Worm (Caenorhabditis elegans) whole organism, midembryonic: ENCODE measurements around the gene str-139.

ENCODE experiments used
- T22C8.4 ChIP-seq: fragments of 200-800 bp; sonication (Bioruptor generic); IDR thresholded peaks from 2 replicates; pipeline ENCODE4 v1.3.6; 2022; ENCODE audit warnings: missing genetic modification characterization, missing compliant biosample characterization
- cog-1 ChIP-seq: sonication (generic microtip); optimal IDR thresholded peaks from 2 replicates; lab custom pipeline; 2016; ENCODE audit warnings: missing genetic modification characterization, missing compliant biosample characterization
- flt-1 ChIP-seq: fragments of 200-800 bp; sonication (Bioruptor generic); IDR thresholded peaks from 2 replicates; pipeline ENCODE4 v1.3.6; 2022; ENCODE audit warnings: missing genetic modification characterization, missing compliant biosample characterization
- klf-2 ChIP-seq: fragments of 200-800 bp; sonication (Bioruptor generic); conservative IDR thresholded peaks from 2 replicates; pipeline ENCODE4 v1.3.6; 2022; ENCODE audit warnings: missing genetic modification reagents, missing genetic modification characterization, missing compliant biosample characterization
- med-1 ChIP-seq: sonication (generic microtip); optimal IDR thresholded peaks from 2 replicates; lab custom pipeline; 2017; ENCODE audit warnings: missing genetic modification characterization, mild to moderate bottlenecking, missing compliant biosample characterization, antibody characterized with exemption, missing genetic modification reagents; ENCODE audit not compliant: insufficient read depth
- ref-1 ChIP-seq: fragments of 200-800 bp; sonication (Bioruptor generic); conservative IDR thresholded peaks from 2 replicates; pipeline ENCODE4 v1.3.6; 2022; ENCODE audit warnings: missing genetic modification reagents, missing genetic modification characterization, missing compliant biosample characterization
- ztf-23 ChIP-seq: fragments of 200-800 bp; sonication (Bioruptor generic); IDR thresholded peaks from 2 replicates; pipeline ENCODE4 v1.3.6; 2022; ENCODE audit warnings: missing genetic modification reagents, missing genetic modification characterization, missing compliant biosample characterization
- ztf-29 ChIP-seq: fragments of 200-800 bp; sonication (Bioruptor generic); IDR thresholded peaks from 2 replicates; pipeline ENCODE4 v1.3.6; 2022; ENCODE audit warnings: missing genetic modification reagents, missing genetic modification characterization, missing compliant biosample characterization

- TF ChIP-seq flt-1 (GFP tag; lab: Robert Waterston, UW) = no peak
- TF ChIP-seq klf-2 (GFP tag; lab: Robert Waterston, UW) = no peak
- no peak for TF ChIP-seq T22C8.4
- TF ChIP-seq ztf-23 (GFP tag; lab: Robert Waterston, UW) = no peak
- no peak for TF ChIP-seq cog-1 (tag; lab: Kevin White, UChicago)
- no peak for TF ChIP-seq ref-1 (GFP tag; lab: Robert Waterston, UW)
- TF ChIP-seq ztf-29 (GFP tag; lab: Robert Waterston, UW) = no peak
- TF ChIP-seq med-1 (GFP tag; lab: Kevin White, UChicago) = no peak
These were observed 33.0 kb downstream of the str-139 start, which contains the start of gene oma-2 for ce11 chrV:8028825-8029489.
